Worm (Caenorhabditis elegans) whole organism, late embryonic: Measurements from ENCODE around the gene eelo-2.

Source experiments
- C08G9.2 ChIP-seq: sonication (generic microtip); optimal IDR thresholded peaks from 2 replicates; lab custom pipeline; 2016; ENCODE audit warnings: mild to moderate bottlenecking, missing genetic modification characterization, moderate library complexity, missing compliant biosample characterization
- F13H6.1 ChIP-seq: sonication (generic microtip); optimal IDR thresholded peaks from 2 replicates; lab custom pipeline; 2016; ENCODE audit warnings: missing genetic modification characterization, missing compliant biosample characterization
- K09A11.1 ChIP-seq: sonication (generic microtip); optimal IDR thresholded peaks from 2 replicates; lab custom pipeline; 2017; ENCODE audit warnings: antibody characterized with exemption, mild to moderate bottlenecking, missing genetic modification characterization, missing compliant biosample characterization; ENCODE audit not compliant: insufficient read depth
- Y22D7AL.16 ChIP-seq: sonication (generic microtip); optimal IDR thresholded peaks from 2 replicates; lab custom pipeline; 2016; ENCODE audit warnings: missing genetic modification characterization, missing compliant biosample characterization
- ahr-1 ChIP-seq: sonication (generic microtip); optimal IDR thresholded peaks from 2 replicates; lab custom pipeline; 2016; ENCODE audit warnings: missing genetic modification characterization, missing compliant biosample characterization
- ama-1 ChIP-seq: fragments of 150-350 bp; optimal IDR thresholded peaks from 2 replicates; lab custom pipeline; 2014
- ceh-14 ChIP-seq: sonication (generic microtip); optimal IDR thresholded peaks from 2 replicates; lab custom pipeline; 2016; ENCODE audit warnings: missing genotype, missing genetic modification characterization, missing compliant biosample characterization
- ceh-22 ChIP-seq: sonication (generic microtip); optimal IDR thresholded peaks from 2 replicates; lab custom pipeline; 2017; ENCODE audit warnings: missing biosample characterization, missing genetic modification characterization
- ceh-30 ChIP-seq: fragments of 150-350 bp; optimal IDR thresholded peaks from 2 replicates; lab custom pipeline; 2014; ENCODE audit warnings: missing biosample characterization, missing genetic modification characterization
- ceh-31 ChIP-seq: sonication (generic microtip); optimal IDR thresholded peaks from 2 replicates; lab custom pipeline; 2016; ENCODE audit warnings: missing genetic modification characterization, missing compliant biosample characterization
- ceh-34 ChIP-seq: sonication (generic microtip); optimal IDR thresholded peaks from 2 replicates; lab custom pipeline; 2016; ENCODE audit warnings: mild to moderate bottlenecking, missing genetic modification characterization, missing compliant biosample characterization
- ceh-45 ChIP-seq: fragments of 200-800 bp; sonication (Bioruptor generic); IDR thresholded peaks from 2 replicates; pipeline ENCODE4 v1.3.6; 2022; ENCODE audit warnings: missing genetic modification reagents, missing genetic modification characterization, missing compliant biosample characterization
- dve-1 ChIP-seq: sonication (generic microtip); optimal IDR thresholded peaks from 2 replicates; lab custom pipeline; 2017; ENCODE audit warnings: antibody characterized with exemption, mild to moderate bottlenecking, missing genetic modification characterization, missing compliant biosample characterization
- elt-2 ChIP-seq: sonication (generic microtip); optimal IDR thresholded peaks from 2 replicates; lab custom pipeline; 2016; ENCODE audit warnings: missing genetic modification reagents, missing genetic modification characterization, missing compliant biosample characterization
- eyg-1 ChIP-seq: sonication (generic microtip); optimal IDR thresholded peaks from 2 replicates; lab custom pipeline; 2016; ENCODE audit warnings: missing genotype, missing genetic modification characterization, missing compliant biosample characterization
- fkh-6 ChIP-seq: sonication (generic microtip); optimal IDR thresholded peaks from 2 replicates; lab custom pipeline; 2016; ENCODE audit warnings: missing genetic modification characterization, missing compliant biosample characterization
- hlh-13 ChIP-seq: fragments of 200-800 bp; sonication (Bioruptor generic); optimal IDR thresholded peaks from 2 replicates; lab custom pipeline; 2018; ENCODE audit warnings: mild to moderate bottlenecking, missing genetic modification characterization, missing compliant biosample characterization
- hlh-15 ChIP-seq: sonication (generic microtip); optimal IDR thresholded peaks from 2 replicates; lab custom pipeline; 2016; ENCODE audit warnings: missing genetic modification characterization, missing compliant biosample characterization
- hlh-30 ChIP-seq: sonication (generic microtip); optimal IDR thresholded peaks from 2 replicates; lab custom pipeline; 2017; ENCODE audit warnings: antibody characterized with exemption, missing genetic modification characterization, missing compliant biosample characterization; ENCODE audit not compliant: insufficient read depth
- lim-6 ChIP-seq: sonication (generic microtip); optimal IDR thresholded peaks from 2 replicates; lab custom pipeline; 2016; ENCODE audit warnings: missing genetic modification characterization, missing compliant biosample characterization
- mec-3 ChIP-seq: sonication (generic microtip); optimal IDR thresholded peaks from 2 replicates; lab custom pipeline; 2016; ENCODE audit warnings: borderline replicate concordance, missing genetic modification characterization, missing compliant biosample characterization
- nfya-1 ChIP-seq: sonication (generic microtip); optimal IDR thresholded peaks from 2 replicates; lab custom pipeline; 2017; ENCODE audit warnings: missing genetic modification characterization, mild to moderate bottlenecking, missing compliant biosample characterization, antibody characterized with exemption, moderate library complexity
- nhr-11 ChIP-seq: fragments of 150-350 bp; optimal IDR thresholded peaks from 2 replicates; lab custom pipeline; 2014; ENCODE audit warnings: missing biosample characterization, missing genetic modification characterization
- nhr-232 ChIP-seq: sonication (generic microtip); optimal IDR thresholded peaks from 2 replicates; lab custom pipeline; 2016; ENCODE audit warnings: missing genetic modification characterization, missing compliant biosample characterization
- npax-4 ChIP-seq: sonication (generic microtip); optimal IDR thresholded peaks from 2 replicates; lab custom pipeline; 2016; ENCODE audit warnings: missing genetic modification characterization, missing compliant biosample characterization
- pha-4 ChIP-seq: fragments of 150-350 bp; optimal IDR thresholded peaks from 2 replicates; lab custom pipeline; 2018; ENCODE audit warnings: missing biosample characterization, missing genetic modification reagents, missing genetic modification characterization
- pqm-1 ChIP-seq: sonication (generic microtip); optimal IDR thresholded peaks from 2 replicates; lab custom pipeline; 2016; ENCODE audit warnings: missing genetic modification characterization, missing compliant biosample characterization
- pros-1 ChIP-seq: fragments of 150-350 bp; optimal IDR thresholded peaks from 2 replicates; lab custom pipeline; 2014; ENCODE audit warnings: missing biosample characterization, missing genetic modification reagents, missing genetic modification characterization
- ttx-3 ChIP-seq: sonication (generic microtip); optimal IDR thresholded peaks from 2 replicates; lab custom pipeline; 2016; ENCODE audit warnings: missing genetic modification reagents, missing genetic modification characterization, missing compliant biosample characterization
- unc-42 ChIP-seq: sonication (generic microtip); optimal IDR thresholded peaks from 2 replicates; lab custom pipeline; 2016; ENCODE audit warnings: missing genotype, missing genetic modification characterization, missing compliant biosample characterization
- unc-55 ChIP-seq: sonication (generic microtip); optimal IDR thresholded peaks from 2 replicates; lab custom pipeline; 2017; ENCODE audit warnings: missing biosample characterization, missing genetic modification reagents, missing genetic modification characterization
- unc-86 ChIP-seq: sonication (generic microtip); optimal IDR thresholded peaks from 2 replicates; lab custom pipeline; 2016; ENCODE audit warnings: missing genetic modification characterization, missing compliant biosample characterization
- zip-5 ChIP-seq: sonication (generic microtip); optimal IDR thresholded peaks from 2 replicates; lab custom pipeline; 2016; ENCODE audit warnings: missing genetic modification characterization, missing compliant biosample characterization

The eelo-2 gene

DNA sequence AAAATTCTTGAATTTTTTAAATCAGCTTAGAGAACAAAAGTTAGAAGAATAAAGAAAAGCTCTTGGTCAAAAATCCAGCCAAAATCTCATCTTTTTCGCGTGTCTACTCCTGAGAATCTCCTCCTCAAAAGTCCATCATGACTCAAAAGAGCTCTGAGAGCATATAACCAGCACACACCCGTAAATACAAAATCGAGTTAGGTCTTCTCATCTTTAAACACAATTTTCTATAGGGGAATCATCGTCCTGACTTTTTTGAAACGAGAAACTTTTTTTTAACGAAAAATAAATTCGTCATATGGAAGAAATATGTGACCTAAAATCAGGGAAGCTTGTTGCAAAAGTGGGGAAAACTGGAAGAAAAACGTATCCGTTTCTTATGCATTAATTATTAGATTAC lies 16.4 kb upstream of the eelo-2 start:
- TF ChIP-seq hlh-15 (tag; lab: Kevin White, UChicago), result no peak
- peak; percentile 94 for TF ChIP-seq unc-42 (tag; lab: Kevin White, UChicago)

DNA sequence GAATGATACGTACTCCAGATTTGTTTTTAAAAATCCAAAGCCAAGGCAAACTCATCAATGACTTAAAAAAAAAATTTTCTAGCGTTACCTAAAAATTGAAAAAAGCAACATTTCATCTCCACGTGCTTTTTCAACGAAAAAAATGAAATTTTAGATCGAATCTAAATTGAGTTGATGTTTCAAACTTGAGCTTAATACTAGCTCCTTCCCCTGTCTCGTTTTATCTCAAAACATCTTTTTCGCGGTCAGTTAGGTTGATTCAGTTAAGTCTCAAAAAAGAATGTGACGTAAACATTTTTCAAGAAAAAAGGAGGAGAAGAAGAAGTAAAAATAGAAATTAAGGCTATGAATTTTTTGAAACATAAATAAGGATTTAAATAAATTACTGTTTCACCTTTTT lies 12.9 kb upstream of the eelo-2 start:
- no peak for TF ChIP-seq pros-1 (tag; lab: Kevin White, UChicago)
- TF ChIP-seq ceh-30 (tag; lab: Kevin White, UChicago), result no peak
- no peak for TF ChIP-seq ttx-3 (tag; lab: Kevin White, UChicago)
- TF ChIP-seq hlh-30 (tag; lab: Kevin White, UChicago), result no peak
- no peak for TF ChIP-seq ama-1
- TF ChIP-seq unc-86 (tag; lab: Kevin White, UChicago), result no peak
- no peak for TF ChIP-seq pha-4
- TF ChIP-seq unc-42 (tag; lab: Kevin White, UChicago), result peak; percentile 34

DNA sequence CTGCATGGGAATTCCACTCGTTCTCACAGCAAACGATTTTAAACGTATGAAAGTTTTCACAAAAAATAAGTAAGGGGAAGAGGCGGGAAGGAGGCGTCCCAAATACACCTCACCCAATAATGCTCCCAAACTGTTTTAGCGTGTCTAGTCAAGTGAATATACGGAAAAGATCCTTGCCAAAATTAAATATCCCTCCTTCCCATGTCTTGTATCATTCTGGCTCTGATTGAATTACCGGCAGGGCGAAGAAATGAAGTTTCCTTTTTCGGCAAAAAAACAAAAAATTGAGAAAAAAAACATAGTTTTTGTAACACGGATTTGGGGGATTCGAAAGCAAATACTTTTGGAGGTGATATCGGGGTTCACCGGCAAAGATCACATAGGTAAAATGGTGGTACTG lies 11.0 kb upstream of the eelo-2 start:
- TF ChIP-seq unc-42 (tag; lab: Kevin White, UChicago) (peak; percentile 71), pqm-1 (tag; lab: Kevin White, UChicago) (no peak), lim-6 (tag; lab: Kevin White, UChicago) (no peak), C08G9.2 (no peak)

DNA sequence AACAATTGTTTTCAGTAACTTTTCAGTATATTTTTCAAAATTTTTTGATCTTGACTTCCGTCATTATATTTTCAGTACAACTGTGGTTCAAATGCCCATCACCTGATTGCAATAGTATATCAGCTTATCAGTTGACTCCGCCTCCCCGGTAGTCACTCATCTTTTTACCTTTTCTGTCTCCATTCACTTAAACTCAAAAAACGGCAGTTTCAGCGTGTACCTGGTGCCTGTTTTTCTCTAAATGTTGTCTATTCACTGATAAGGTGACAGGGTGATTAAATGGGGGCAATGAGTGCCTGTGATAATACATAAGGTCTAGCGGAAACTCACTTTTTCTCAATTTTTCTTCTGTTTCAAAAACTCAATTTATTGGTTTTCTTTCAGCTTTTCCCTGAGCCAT lies 4.7 kb upstream of the eelo-2 start, which contains the start of gene ZK550.2:
ZK550.2 (plus strand) TSS at position 385 of the 400 bp plus-strand sequence.
- TF ChIP-seq pqm-1 (tag; lab: Kevin White, UChicago) (peak; percentile 54), elt-2 (tag; lab: Kevin White, UChicago) (peak; percentile 85), Y22D7AL.16 (no peak)
- TF ChIP-seq, all 69 proteins: peak for 2

DNA sequence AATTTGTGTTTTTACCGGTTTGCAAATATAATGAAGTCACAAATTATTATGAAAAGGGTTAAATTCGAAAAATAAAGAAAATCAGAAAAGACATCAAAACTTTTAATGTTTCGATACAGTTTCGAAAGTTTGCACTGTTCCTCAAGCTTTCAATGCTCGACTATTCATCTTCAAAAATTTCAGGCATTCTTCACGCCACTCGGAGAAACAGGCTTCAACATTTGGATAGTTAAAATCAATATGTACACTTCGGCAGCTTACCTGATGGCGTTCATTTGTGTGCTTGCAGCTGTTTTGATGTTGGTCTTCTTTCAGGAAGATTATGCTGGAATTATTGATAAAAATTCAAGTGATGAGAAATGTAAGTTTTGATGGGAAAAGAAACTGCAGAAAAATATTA lies 2.7 kb upstream of the eelo-2 start:
- TF ChIP-seq ceh-31 (no peak), ceh-34 (tag; lab: Kevin White, UChicago) (no peak), nhr-11 (tag; lab: Kevin White, UChicago) (no peak), zip-5 (tag; lab: Kevin White, UChicago) (no peak), fkh-6 (tag; lab: Kevin White, UChicago) (no peak), ama-1 (no peak), pros-1 (tag; lab: Kevin White, UChicago) (no peak), ceh-30 (tag; lab: Kevin White, UChicago) (no peak), nfya-1 (no peak), ahr-1 (tag; lab: Kevin White, UChicago) (no peak)

DNA sequence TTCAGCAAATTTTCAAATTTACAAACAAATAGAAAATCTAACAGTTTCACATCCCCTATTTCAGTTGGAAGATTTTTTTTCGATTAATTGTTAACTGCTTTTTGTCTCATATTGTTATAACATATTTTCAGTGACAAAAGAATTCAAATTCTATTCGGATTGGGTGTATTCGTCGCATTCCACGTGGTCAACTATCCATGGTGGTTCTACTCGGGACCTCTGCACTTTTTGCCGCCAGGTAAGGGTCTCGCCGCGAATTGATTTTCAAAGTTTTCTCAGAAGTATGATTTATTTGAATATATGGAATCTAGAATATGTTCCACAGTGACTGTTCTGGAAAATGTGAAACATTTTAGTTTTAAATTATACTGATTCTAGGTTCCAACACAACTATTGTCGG lies 1.4 kb upstream of the eelo-2 start:
- TF ChIP-seq eyg-1 (tag; lab: Kevin White, UChicago) (no peak), npax-4 (tag; lab: Kevin White, UChicago) (no peak), mec-3 (tag; lab: Kevin White, UChicago) (no peak), unc-55 (no peak), ceh-30 (tag; lab: Kevin White, UChicago) (no peak), F13H6.1 (tag; lab: Kevin White, UChicago) (no peak), hlh-13 (GFP tag; lab: Kevin White, UChicago) (no peak), Y22D7AL.16 (no peak), ceh-14 (tag; lab: Kevin White, UChicago) (no peak)

DNA sequence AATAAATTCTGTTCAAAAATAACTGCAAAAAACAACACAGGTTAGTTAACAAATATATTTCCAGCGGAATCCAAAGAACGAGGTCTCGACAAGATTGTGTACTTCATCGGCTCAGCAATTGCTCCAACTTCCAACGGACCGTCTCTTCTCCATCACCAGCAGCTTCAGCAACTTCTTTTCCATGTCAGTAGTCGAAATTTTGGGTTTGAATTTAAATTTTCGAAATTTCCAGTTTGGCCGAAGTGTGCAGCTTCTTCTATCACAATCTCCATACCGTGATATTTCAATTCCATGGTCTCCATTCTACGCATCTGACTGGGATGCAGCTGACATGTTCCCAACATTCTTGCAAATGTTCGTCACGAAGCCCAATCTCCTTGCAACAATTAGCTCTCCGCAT lies 3.5 kb downstream of the eelo-2 start:
- no peak for TF ChIP-seq ceh-22 (tag; lab: Kevin White, UChicago)
- no peak for TF ChIP-seq ceh-30 (tag; lab: Kevin White, UChicago)

DNA sequence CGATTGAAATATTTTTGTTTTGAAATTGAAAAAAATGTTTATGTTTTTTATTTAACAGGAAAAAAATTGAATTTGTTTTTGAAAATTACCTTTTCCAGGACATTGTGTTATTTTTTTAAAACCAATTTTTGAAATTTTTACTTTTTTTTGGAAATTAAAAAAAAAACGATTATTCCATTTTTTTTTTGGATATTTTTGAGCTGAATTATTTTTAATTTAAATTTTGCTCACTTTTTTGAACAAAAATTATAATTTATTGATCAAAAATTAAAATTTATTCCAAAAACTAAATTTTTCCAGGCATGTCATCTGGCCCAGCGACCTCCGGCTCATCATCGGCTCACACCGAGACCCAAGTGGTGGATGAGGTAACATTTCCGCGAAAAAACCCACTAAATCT lies 5.1 kb downstream of the eelo-2 start, which contains the start of gene gtf-2E1:
gtf-2E1 (plus strand) TSS at position 301 of the 400 bp plus-strand sequence.
- TF ChIP-seq ceh-45 (GFP tag; lab: Robert Waterston, UW) (no peak), lim-6 (tag; lab: Kevin White, UChicago) (no peak), ttx-3 (tag; lab: Kevin White, UChicago) (no peak), nhr-232 (no peak), K09A11.1 (tag; lab: Kevin White, UChicago) (no peak), dve-1 (tag; lab: Kevin White, UChicago) (no peak)
